Worm (Caenorhabditis elegans) whole organism, L1 larva: Measurements from ENCODE around the gene F07E5.13.

Source experiments
- aha-1 ChIP-seq: fragments of 150-350 bp; optimal IDR thresholded peaks from 2 replicates; lab custom pipeline; 2014; ENCODE audit warnings: missing biosample characterization, missing genetic modification characterization
- aly-2 ChIP-seq: fragments of 150-350 bp; optimal IDR thresholded peaks from 2 replicates; lab custom pipeline; 2014; ENCODE audit warnings: missing biosample characterization, missing genetic modification characterization
- ama-1 ChIP-seq: fragments of 150-350 bp; optimal IDR thresholded peaks from 2 replicates; lab custom pipeline; 2014
- ceh-88 ChIP-seq: fragments of 200-800 bp; sonication (Bioruptor generic); IDR thresholded peaks from 2 replicates; pipeline ENCODE4 v1.3.6; 2022; ENCODE audit warnings: missing genetic modification characterization, missing compliant biosample characterization
- fkh-10 ChIP-seq: sonication (generic microtip); optimal IDR thresholded peaks from 2 replicates; lab custom pipeline; 2017; ENCODE audit warnings: missing biosample characterization, missing genetic modification reagents, missing genetic modification characterization
- lin-13 ChIP-seq: fragments of 150-350 bp; optimal IDR thresholded peaks from 2 replicates; lab custom pipeline; 2014; ENCODE audit warnings: missing biosample characterization, missing genetic modification reagents, missing genetic modification characterization
- nhr-11 ChIP-seq: fragments of 150-350 bp; optimal IDR thresholded peaks from 2 replicates; lab custom pipeline; 2014; ENCODE audit warnings: missing biosample characterization, missing genetic modification characterization

- TF ChIP-seq ceh-88 (no peak), fkh-10 (GFP tag; lab: Kevin White, UChicago) (no peak), ama-1 (lab: Kevin White, UChicago) (no peak), aha-1 (no peak), nhr-11 (tag; lab: Kevin White, UChicago) (no peak), aly-2 (tag; lab: Kevin White, UChicago) (no peak), lin-13 (no peak)
These were observed 21.4 kb downstream of the F07E5.13 start, which contains the start of gene bath-20 for ce11 chrII:2042447-2042846.
